Worm (Caenorhabditis elegans) whole organism, midembryonic: ENCODE data around the gene R11.3.

Experiments used
- T22C8.4 ChIP-seq: fragments of 200-800 bp; sonication (Bioruptor generic); IDR thresholded peaks from 2 replicates; pipeline ENCODE4 v1.3.6; 2022; ENCODE audit warnings: missing genetic modification characterization, missing compliant biosample characterization
- cog-1 ChIP-seq: sonication (generic microtip); optimal IDR thresholded peaks from 2 replicates; lab custom pipeline; 2016; ENCODE audit warnings: missing genetic modification characterization, missing compliant biosample characterization
- flt-1 ChIP-seq: fragments of 200-800 bp; sonication (Bioruptor generic); IDR thresholded peaks from 2 replicates; pipeline ENCODE4 v1.3.6; 2022; ENCODE audit warnings: missing genetic modification characterization, missing compliant biosample characterization
- klf-2 ChIP-seq: fragments of 200-800 bp; sonication (Bioruptor generic); conservative IDR thresholded peaks from 2 replicates; pipeline ENCODE4 v1.3.6; 2022; ENCODE audit warnings: missing genetic modification reagents, missing genetic modification characterization, missing compliant biosample characterization
- med-1 ChIP-seq: sonication (generic microtip); optimal IDR thresholded peaks from 2 replicates; lab custom pipeline; 2017; ENCODE audit warnings: missing genetic modification characterization, mild to moderate bottlenecking, missing compliant biosample characterization, antibody characterized with exemption, missing genetic modification reagents; ENCODE audit not compliant: insufficient read depth
- ref-1 ChIP-seq: fragments of 200-800 bp; sonication (Bioruptor generic); conservative IDR thresholded peaks from 2 replicates; pipeline ENCODE4 v1.3.6; 2022; ENCODE audit warnings: missing genetic modification reagents, missing genetic modification characterization, missing compliant biosample characterization
- tab-1 ChIP-seq: fragments of 200-800 bp; sonication (Bioruptor generic); IDR thresholded peaks from 2 replicates; pipeline ENCODE4 v1.3.6; 2022; ENCODE audit warnings: missing genetic modification characterization, missing compliant biosample characterization
- ztf-23 ChIP-seq: fragments of 200-800 bp; sonication (Bioruptor generic); IDR thresholded peaks from 2 replicates; pipeline ENCODE4 v1.3.6; 2022; ENCODE audit warnings: missing genetic modification reagents, missing genetic modification characterization, missing compliant biosample characterization
- ztf-29 ChIP-seq: fragments of 200-800 bp; sonication (Bioruptor generic); IDR thresholded peaks from 2 replicates; pipeline ENCODE4 v1.3.6; 2022; ENCODE audit warnings: missing genetic modification reagents, missing genetic modification characterization, missing compliant biosample characterization

- TF ChIP-seq ztf-23 (GFP tag; lab: Robert Waterston, UW) (no peak), tab-1 (GFP tag; lab: Robert Waterston, UW) (no peak), flt-1 (GFP tag; lab: Robert Waterston, UW) (no peak), med-1 (GFP tag; lab: Kevin White, UChicago) (no peak), klf-2 (GFP tag; lab: Robert Waterston, UW) (no peak), ztf-29 (GFP tag; lab: Robert Waterston, UW) (no peak), ref-1 (GFP tag; lab: Robert Waterston, UW) (no peak), T22C8.4 (GFP tag; lab: Robert Waterston, UW) (no peak), cog-1 (tag; lab: Kevin White, UChicago) (no peak)
These were observed 39.7 kb downstream of the R11.3 start for ce11 chrX:16159359-16159758.
